Fruit fly (Drosophila melanogaster): ENCODE data around the gene promL.

The promL gene

DNA sequence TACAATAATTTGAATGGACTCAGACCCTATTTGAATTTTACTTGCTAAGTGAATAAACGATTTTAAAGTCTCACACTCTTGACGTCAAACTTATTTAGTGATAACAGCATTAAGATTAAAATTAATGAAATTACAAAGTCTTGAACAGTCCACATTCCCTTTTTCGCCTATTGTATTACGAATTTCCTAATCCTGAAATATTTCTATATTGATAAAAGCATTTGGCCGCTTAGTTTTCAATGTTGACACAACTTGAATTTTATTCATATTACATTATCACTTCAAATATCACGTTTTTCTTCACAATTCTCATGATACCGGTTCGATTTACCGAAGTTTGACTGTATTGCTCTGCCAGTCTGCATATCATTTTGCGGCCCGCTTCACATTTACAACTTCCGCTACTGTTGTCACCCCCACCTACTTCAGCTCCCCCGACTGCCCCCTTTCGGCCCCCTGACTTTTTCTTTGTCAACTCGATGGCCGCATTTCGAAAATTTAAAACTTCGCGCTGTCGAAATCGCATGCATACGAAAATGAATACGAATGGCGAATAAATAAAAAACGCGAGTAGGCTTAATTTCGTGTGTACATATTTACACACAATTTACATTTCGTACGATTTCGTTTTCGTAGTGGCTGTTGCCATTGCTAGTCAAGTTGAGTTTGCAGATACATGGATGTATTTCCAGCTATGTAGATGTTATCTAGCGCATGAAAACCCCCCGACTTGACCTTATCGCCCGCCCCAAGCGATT is 48.9 kb downstream of the promL start:
- TF ChIP-seq CG8359 (GFP tag; optimal IDR thresholded peaks at IDR 0.05; ENCODE audit: borderline replicate concordance): no peak
- no peak for TF ChIP-seq trh (GFP tag; optimal IDR thresholded peaks at IDR 0.05)
- TF ChIP-seq Stat92E (GFP tag; optimal IDR thresholded peaks at IDR 0.05): no peak
- TF ChIP-seq CG7963 (GFP tag; IDR thresholded peaks at IDR 0.05; ENCODE audit: partially characterized antibody): no peak
- no peak for TF ChIP-seq CG2129 (GFP tag; IDR thresholded peaks at IDR 0.05; ENCODE audit: partially characterized antibody)
- no peak for TF ChIP-seq Antp (GFP tag; optimal IDR thresholded peaks at IDR 0.05)
- peak; percentile 68 for TF ChIP-seq CG6765 (GFP tag; optimal IDR thresholded peaks at IDR 0.05)
- TF ChIP-seq pros (GFP tag; optimal IDR thresholded peaks at IDR 0.05): peak; percentile 30
- TF ChIP-seq lbe (GFP tag; optimal IDR thresholded peaks at IDR 0.05): no peak
- TF ChIP-seq dysf (GFP tag; IDR thresholded peaks at IDR 0.05): peak; percentile 22; the same call in 1 of the 3 replicates
- no peak for TF ChIP-seq CG6854 (GFP tag; optimal IDR thresholded peaks at IDR 0.05)
- TF ChIP-seq sisA (GFP tag; IDR thresholded peaks at IDR 0.05): no peak
- peak; percentile 61 for TF ChIP-seq CG18599 (GFP tag; optimal IDR thresholded peaks at IDR 0.05)
- no peak for TF ChIP-seq fru (optimal IDR thresholded peaks at IDR 0.05)
- 0 out of 2 replicates have a peak, but pooled peaks have one; percentile 41 for TF ChIP-seq seq (GFP tag; IDR thresholded peaks at IDR 0.05)
- TF ChIP-seq CG8388 (GFP tag; optimal IDR thresholded peaks at IDR 0.05): peak; percentile 3
- TF ChIP-seq ranshi (GFP tag; IDR thresholded peaks at IDR 0.05): peak; percentile 19; the same call in 1 of the 2 replicates
- TF ChIP-seq CG17568 (GFP tag; optimal IDR thresholded peaks at IDR 0.05): peak; percentile 15
- TF ChIP-seq Chrac-16 (GFP tag; optimal IDR thresholded peaks at IDR 0.05): no peak
- TF ChIP-seq CG15514 (GFP tag; optimal IDR thresholded peaks at IDR 0.05): peak; percentile 53
- TF ChIP-seq CG12104 (GFP tag; optimal IDR thresholded peaks at IDR 0.05): peak; percentile 22
- TF ChIP-seq btn (GFP tag; optimal IDR thresholded peaks at IDR 0.05): no peak
- peak; percentile 10 for TF ChIP-seq CG17385 (GFP tag; optimal IDR thresholded peaks at IDR 0.05)
- peak; percentile 21 for TF ChIP-seq cwo (GFP tag; optimal IDR thresholded peaks at IDR 0.05)
- peak; percentile 27 for TF ChIP-seq CG31365 (tag; optimal IDR thresholded peaks at IDR 0.05)
- peak; percentile 37; the same call in 1 of the 2 replicates for TF ChIP-seq Ptx1 (GFP tag; IDR thresholded peaks at IDR 0.05)
- peak; percentile 15 for TF ChIP-seq CG1233 (GFP tag; optimal IDR thresholded peaks at IDR 0.05)
- TF ChIP-seq Usf (GFP tag; optimal IDR thresholded peaks at IDR 0.05): no peak
- TF ChIP-seq jumu (GFP tag; optimal IDR thresholded peaks at IDR 0.05): no peak
- peak; percentile 66; the same call in 2 of the 3 replicates for TF ChIP-seq so (GFP tag; IDR thresholded peaks at IDR 0.05)
- no peak for TF ChIP-seq tio (GFP tag; optimal IDR thresholded peaks at IDR 0.05)
- peak; percentile 58; the same call in 1 of the 2 replicates for TF ChIP-seq aop (GFP tag; IDR thresholded peaks at IDR 0.05)
- TF ChIP-seq slbo (GFP tag; IDR thresholded peaks at IDR 0.05): peak; percentile 22; the same call in 1 of the 2 replicates
- TF ChIP-seq B-H2 (GFP tag; optimal IDR thresholded peaks at IDR 0.05): no peak
- no peak for TF ChIP-seq CG1832 (GFP tag; optimal IDR thresholded peaks at IDR 0.05)
- peak; percentile 52 for TF ChIP-seq CG18262 (tag; optimal IDR thresholded peaks at IDR 0.05)
- peak; percentile 22 for TF ChIP-seq PHDP (tag; optimal IDR thresholded peaks at IDR 0.05)
- TF ChIP-seq kni (GFP tag; optimal IDR thresholded peaks at IDR 0.05): peak; percentile 39
- no peak for TF ChIP-seq org-1 (GFP tag; optimal IDR thresholded peaks at IDR 0.05)
- no peak for TF ChIP-seq CG4707 (GFP tag; optimal IDR thresholded peaks at IDR 0.05)
- no peak for TF ChIP-seq dmrt11E (tag; optimal IDR thresholded peaks at IDR 0.05)
- peak; percentile 27; the same call in 1 of the 2 replicates for TF ChIP-seq CG9215 (GFP tag; IDR thresholded peaks at IDR 0.05)
- peak; percentile 14 for TF ChIP-seq CG1529 (GFP tag; optimal IDR thresholded peaks at IDR 0.05)
- TF ChIP-seq gsb-n (tag; optimal IDR thresholded peaks at IDR 0.05): no peak
- TF ChIP-seq CG14014 (GFP tag; IDR thresholded peaks at IDR 0.05): peak; percentile 61; the same call in 1 of the 2 replicates
- TF ChIP-seq peb (GFP tag; IDR thresholded peaks at IDR 0.05): no peak
- no peak for TF ChIP-seq CG1024 (GFP tag; IDR thresholded peaks at IDR 0.05)
- peak; percentile 35; the same call in 1 of the 2 replicates for TF ChIP-seq CG31441 (GFP tag; IDR thresholded peaks at IDR 0.05)
